Worm (Caenorhabditis elegans) whole organism, late embryonic: ENCODE results near the gene F42C5.4.
A peak's percentile ranks its signal among the peaks of the same experiment; 100 is the strongest.

Experiments used
- C08G9.2 ChIP-seq: sonication (generic microtip); optimal IDR thresholded peaks from 2 replicates; lab custom pipeline; 2016; ENCODE audit warnings: mild to moderate bottlenecking, missing genetic modification characterization, moderate library complexity, missing compliant biosample characterization
- C38D4.7 ChIP-seq: fragments of 200-800 bp; sonication (Bioruptor generic); optimal IDR thresholded peaks from 2 replicates; lab custom pipeline; 2018; ENCODE audit warnings: mild to moderate bottlenecking, missing genetic modification characterization, moderate library complexity, missing compliant biosample characterization
- K02D7.2 ChIP-seq: sonication (generic microtip); optimal IDR thresholded peaks from 2 replicates; lab custom pipeline; 2017; ENCODE audit warnings: mild to moderate bottlenecking, missing genetic modification characterization, missing compliant biosample characterization
- K09A11.1 ChIP-seq: sonication (generic microtip); optimal IDR thresholded peaks from 2 replicates; lab custom pipeline; 2017; ENCODE audit warnings: antibody characterized with exemption, mild to moderate bottlenecking, missing genetic modification characterization, missing compliant biosample characterization; ENCODE audit not compliant: insufficient read depth
- T23F11.4 ChIP-seq: fragments of 200-800 bp; sonication (Bioruptor generic); optimal IDR thresholded peaks from 2 replicates; lab custom pipeline; 2018; ENCODE audit warnings: mild to moderate bottlenecking, missing genetic modification characterization, missing compliant biosample characterization
- ceh-14 ChIP-seq: sonication (generic microtip); optimal IDR thresholded peaks from 2 replicates; lab custom pipeline; 2016; ENCODE audit warnings: missing genotype, missing genetic modification characterization, missing compliant biosample characterization
- ceh-18 ChIP-seq: sonication (generic microtip); optimal IDR thresholded peaks from 2 replicates; lab custom pipeline; 2016; ENCODE audit warnings: missing genetic modification characterization, missing compliant biosample characterization
- ceh-19 ChIP-seq: fragments of 200-800 bp; sonication (Bioruptor generic); optimal IDR thresholded peaks from 2 replicates; lab custom pipeline; 2018; ENCODE audit warnings: mild to moderate bottlenecking, missing genetic modification characterization, missing compliant biosample characterization
- ceh-30 ChIP-seq: fragments of 150-350 bp; optimal IDR thresholded peaks from 2 replicates; lab custom pipeline; 2014; ENCODE audit warnings: missing biosample characterization, missing genetic modification characterization
- ceh-31 ChIP-seq: sonication (generic microtip); optimal IDR thresholded peaks from 2 replicates; lab custom pipeline; 2016; ENCODE audit warnings: missing genetic modification characterization, missing compliant biosample characterization
- ceh-34 ChIP-seq: sonication (generic microtip); optimal IDR thresholded peaks from 2 replicates; lab custom pipeline; 2016; ENCODE audit warnings: mild to moderate bottlenecking, missing genetic modification characterization, missing compliant biosample characterization
- che-1 ChIP-seq: sonication (generic microtip); optimal IDR thresholded peaks from 2 replicates; lab custom pipeline; 2016; ENCODE audit warnings: mild to moderate bottlenecking, missing genetic modification characterization, missing compliant biosample characterization
- elt-2 ChIP-seq: sonication (generic microtip); optimal IDR thresholded peaks from 2 replicates; lab custom pipeline; 2016; ENCODE audit warnings: missing genetic modification reagents, missing genetic modification characterization, missing compliant biosample characterization
- ets-4 ChIP-seq: sonication (generic microtip); optimal IDR thresholded peaks from 2 replicates; lab custom pipeline; 2016; ENCODE audit warnings: missing genetic modification characterization, missing compliant biosample characterization
- hlh-13 ChIP-seq: fragments of 200-800 bp; sonication (Bioruptor generic); optimal IDR thresholded peaks from 2 replicates; lab custom pipeline; 2018; ENCODE audit warnings: mild to moderate bottlenecking, missing genetic modification characterization, missing compliant biosample characterization
- hlh-6 ChIP-seq: sonication (generic microtip); optimal IDR thresholded peaks from 2 replicates; lab custom pipeline; 2016; ENCODE audit warnings: missing genotype, missing genetic modification characterization, missing compliant biosample characterization
- hlh-8 ChIP-seq: sonication (generic microtip); optimal IDR thresholded peaks from 2 replicates; lab custom pipeline; 2016; ENCODE audit warnings: missing genotype, missing genetic modification characterization, missing compliant biosample characterization
- lin-11 ChIP-seq: fragments of 200-800 bp; sonication (Bioruptor generic); optimal IDR thresholded peaks from 2 replicates; lab custom pipeline; 2018; ENCODE audit warnings: mild to moderate bottlenecking, missing genetic modification characterization, missing compliant biosample characterization
- madf-2 ChIP-seq: sonication (generic microtip); optimal IDR thresholded peaks from 2 replicates; lab custom pipeline; 2017; ENCODE audit warnings: missing genetic modification characterization, missing compliant biosample characterization
- nhr-11 ChIP-seq: fragments of 150-350 bp; optimal IDR thresholded peaks from 2 replicates; lab custom pipeline; 2014; ENCODE audit warnings: missing biosample characterization, missing genetic modification characterization
- nhr-232 ChIP-seq: sonication (generic microtip); optimal IDR thresholded peaks from 2 replicates; lab custom pipeline; 2016; ENCODE audit warnings: missing genetic modification characterization, missing compliant biosample characterization
- npax-4 ChIP-seq: sonication (generic microtip); optimal IDR thresholded peaks from 2 replicates; lab custom pipeline; 2016; ENCODE audit warnings: missing genetic modification characterization, missing compliant biosample characterization
- pag-3 ChIP-seq: sonication (generic microtip); optimal IDR thresholded peaks from 2 replicates; lab custom pipeline; 2016; ENCODE audit warnings: missing compliant biosample characterization, missing genetic modification characterization, borderline replicate concordance
- pat-9 ChIP-seq: fragments of 200-800 bp; sonication (Bioruptor generic); optimal IDR thresholded peaks from 2 replicates; lab custom pipeline; 2018; ENCODE audit warnings: mild to moderate bottlenecking, missing genetic modification characterization, moderate library complexity, missing compliant biosample characterization
- pax-1 ChIP-seq: fragments of 150-350 bp; optimal IDR thresholded peaks from 2 replicates; lab custom pipeline; 2014; ENCODE audit warnings: missing biosample characterization, missing genetic modification characterization
- pha-4 ChIP-seq: fragments of 150-350 bp; optimal IDR thresholded peaks from 2 replicates; lab custom pipeline; 2018; ENCODE audit warnings: missing biosample characterization, missing genetic modification reagents, missing genetic modification characterization
- ref-2 ChIP-seq: sonication (generic microtip); optimal IDR thresholded peaks from 2 replicates; lab custom pipeline; 2016; ENCODE audit warnings: missing genetic modification characterization, missing compliant biosample characterization
- sox-2 ChIP-seq: fragments of 200-800 bp; sonication (Bioruptor generic); IDR thresholded peaks from 2 replicates; pipeline ENCODE4 v1.3.6; 2022; ENCODE audit warnings: missing genetic modification reagents, missing genetic modification characterization, missing compliant biosample characterization
- sox-4 ChIP-seq: sonication (generic microtip); optimal IDR thresholded peaks from 2 replicates; lab custom pipeline; 2017; ENCODE audit warnings: mild to moderate bottlenecking, missing genetic modification characterization, inconsistent platforms, missing compliant biosample characterization
- tbx-2 ChIP-seq: sonication (generic microtip); optimal IDR thresholded peaks from 2 replicates; lab custom pipeline; 2016; ENCODE audit warnings: missing genetic modification characterization, missing compliant biosample characterization
- tbx-7 ChIP-seq: sonication (generic microtip); optimal IDR thresholded peaks from 2 replicates; lab custom pipeline; 2016; ENCODE audit warnings: missing genotype, missing genetic modification characterization, missing compliant biosample characterization
- ttx-3 ChIP-seq: sonication (generic microtip); optimal IDR thresholded peaks from 2 replicates; lab custom pipeline; 2016; ENCODE audit warnings: missing genetic modification reagents, missing genetic modification characterization, missing compliant biosample characterization
- unc-42 ChIP-seq: sonication (generic microtip); optimal IDR thresholded peaks from 2 replicates; lab custom pipeline; 2016; ENCODE audit warnings: missing genotype, missing genetic modification characterization, missing compliant biosample characterization
- unc-55 ChIP-seq: sonication (generic microtip); optimal IDR thresholded peaks from 2 replicates; lab custom pipeline; 2017; ENCODE audit warnings: missing biosample characterization, missing genetic modification reagents, missing genetic modification characterization
- unc-86 ChIP-seq: sonication (generic microtip); optimal IDR thresholded peaks from 2 replicates; lab custom pipeline; 2016; ENCODE audit warnings: missing genetic modification characterization, missing compliant biosample characterization
- zip-5 ChIP-seq: sonication (generic microtip); optimal IDR thresholded peaks from 2 replicates; lab custom pipeline; 2016; ENCODE audit warnings: missing genetic modification characterization, missing compliant biosample characterization

Gene F42C5.4

DNA sequence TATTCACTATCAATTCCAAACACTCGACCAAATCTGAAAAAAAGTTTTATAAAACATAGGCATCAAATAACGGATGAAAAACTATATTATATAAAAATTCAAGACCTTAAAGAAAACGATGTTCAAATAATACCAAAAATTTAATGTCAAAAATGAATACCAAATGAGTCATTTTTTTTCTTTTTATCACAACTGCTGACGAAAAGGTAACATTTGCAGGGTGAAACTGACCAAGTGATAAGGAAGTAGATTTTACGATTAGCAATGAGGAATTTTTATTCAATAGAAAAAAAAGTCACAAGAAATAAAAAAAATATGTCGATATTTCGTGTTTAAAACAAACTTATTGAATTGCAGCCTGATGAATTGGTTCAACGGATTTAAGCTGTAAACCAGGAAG lies 6.1 kb downstream of the F42C5.4 start, which contains the start of gene C06E4.8:
TSS of gene C06E4.8 (minus strand) at position 37 of the 400 bp plus-strand sequence.
- no peak for TF ChIP-seq ceh-30
- TF ChIP-seq tbx-7 (tag; lab: Kevin White, UChicago): no peak
- TF ChIP-seq nhr-11 (tag; lab: Kevin White, UChicago): no peak
- no peak for TF ChIP-seq hlh-13 (GFP tag; lab: Kevin White, UChicago)
- TF ChIP-seq elt-2: no peak
- TF ChIP-seq unc-86: no peak
- TF ChIP-seq ttx-3: no peak
- no peak for TF ChIP-seq pha-4 (tag; lab: Kevin White, UChicago)
- TF ChIP-seq lin-11: no peak
- no peak for TF ChIP-seq che-1
- no peak for TF ChIP-seq T23F11.4 (GFP tag; lab: Kevin White, UChicago)
- TF ChIP-seq hlh-6: no peak
- no peak for TF ChIP-seq pax-1 (tag; lab: Kevin White, UChicago)
- TF ChIP-seq ceh-19: no peak
- TF ChIP-seq sox-4 (tag; lab: Kevin White, UChicago): no peak
- TF ChIP-seq pag-3 (tag; lab: Kevin White, UChicago): no peak
- no peak for TF ChIP-seq hlh-8 (tag; lab: Kevin White, UChicago)
- TF ChIP-seq ets-4: no peak

ce11 chrIV:7282957-7283356 lies 9.0 kb downstream of the F42C5.4 start, which contains the start of gene C06E4.1:
C06E4.1 (plus strand) TSS chrIV:7283257.
- no peak for TF ChIP-seq unc-86
- TF ChIP-seq npax-4 (tag; lab: Kevin White, UChicago): no peak
- no peak for TF ChIP-seq zip-5 (tag; lab: Kevin White, UChicago)
- no peak for TF ChIP-seq ceh-14 (tag; lab: Kevin White, UChicago)
- TF ChIP-seq, all 69 proteins: peak for 0

ce11 chrIV:7276661-7277060 lies 15.3 kb downstream of the F42C5.4 start, which contains the start of gene C06E4.2:
C06E4.2 (plus strand) TSS chrIV:7276961.
- no peak for TF ChIP-seq T23F11.4 (GFP tag; lab: Kevin White, UChicago)
- TF ChIP-seq ceh-34 (tag; lab: Kevin White, UChicago): no peak
- no peak for TF ChIP-seq nhr-232
- TF ChIP-seq sox-4 (tag; lab: Kevin White, UChicago): no peak
- no peak for TF ChIP-seq K02D7.2
- no peak for TF ChIP-seq ceh-30
- TF ChIP-seq C38D4.7: no peak
- no peak for TF ChIP-seq hlh-6
- no peak for TF ChIP-seq ceh-31 (tag; lab: Kevin White, UChicago)
- TF ChIP-seq tbx-2 (tag; lab: Kevin White, UChicago): no peak
- TF ChIP-seq pat-9 (tag; lab: Kevin White, UChicago): no peak
- TF ChIP-seq, all 69 proteins: peak for 0

DNA sequence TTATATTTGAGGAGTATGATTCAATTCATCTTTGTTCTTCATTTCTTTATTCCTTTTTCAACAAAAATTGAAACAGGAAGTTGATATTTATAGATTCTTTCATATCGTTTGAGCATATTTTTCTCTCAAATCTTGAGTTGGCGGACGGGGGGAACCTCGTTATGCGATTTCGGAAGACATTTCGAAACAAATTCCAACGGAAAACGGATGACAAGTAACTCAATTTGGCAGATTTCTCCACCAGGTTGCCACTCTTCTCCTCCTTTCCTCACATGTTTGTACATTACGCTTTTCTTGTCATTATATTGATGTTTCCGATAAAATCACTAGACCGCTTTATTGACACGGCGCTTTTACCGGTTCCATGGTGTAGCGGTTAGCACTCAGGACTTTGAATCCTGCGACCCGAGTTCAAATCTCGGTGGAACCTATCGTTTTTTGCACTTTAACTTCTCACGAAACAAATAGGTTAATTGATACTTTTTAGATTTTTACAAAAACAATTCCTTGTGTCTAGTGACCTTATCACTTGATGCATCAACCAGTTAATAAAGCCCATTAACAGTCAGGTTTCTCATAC lies 16.9 kb downstream of the F42C5.4 start:
- TF ChIP-seq hlh-13 (GFP tag; lab: Kevin White, UChicago) (no peak), unc-42 (peak; percentile 57)

DNA sequence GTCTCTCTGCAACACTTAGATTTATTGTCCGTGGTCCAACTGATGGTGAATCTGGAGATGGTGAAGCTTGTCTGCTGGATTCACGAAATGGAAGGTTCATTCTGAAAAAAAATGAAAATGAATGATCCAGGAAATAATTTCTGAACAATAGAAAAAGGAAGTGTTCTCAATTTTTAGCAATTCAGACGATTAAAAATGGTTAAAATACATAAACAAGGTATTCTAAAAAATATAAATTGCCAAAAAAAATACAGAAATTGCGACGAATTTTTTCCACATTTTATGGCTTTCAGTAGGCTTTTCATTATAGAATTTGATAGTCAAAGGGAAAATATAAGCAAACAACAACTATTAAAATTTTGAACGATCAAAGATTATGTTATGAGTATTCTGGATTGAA lies 28.8 kb downstream of the F42C5.4 start, which contains the start of gene glb-2:
TSS of gene glb-2 (minus strand) at position 101 of the 400 bp plus-strand sequence.
- TF ChIP-seq che-1 (no peak), C08G9.2 (tag; lab: Kevin White, UChicago) (no peak), tbx-2 (tag; lab: Kevin White, UChicago) (no peak), sox-2 (GFP tag; lab: Robert Waterston, UW) (no peak), ceh-31 (tag; lab: Kevin White, UChicago) (no peak), ceh-18 (no peak)

DNA sequence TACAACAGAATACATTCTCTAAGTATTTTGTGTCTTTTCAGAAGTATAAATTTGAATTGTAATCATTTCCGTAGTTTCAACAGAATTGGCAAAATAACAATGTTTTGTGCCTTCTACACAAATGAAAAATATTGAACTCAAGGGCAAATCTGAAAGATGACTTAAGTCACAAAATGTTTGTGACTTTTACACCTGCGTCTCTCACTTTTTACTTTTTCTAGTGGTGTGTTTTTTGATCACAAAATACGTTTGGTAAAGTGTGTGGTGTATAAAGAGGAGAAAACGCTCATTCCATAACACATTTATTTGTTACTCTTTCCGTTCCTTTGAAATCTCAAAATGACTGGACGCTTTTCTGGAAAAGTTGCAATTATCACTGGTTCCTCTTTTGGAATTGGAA lies 31.3 kb downstream of the F42C5.4 start, which contains the start of gene C06E4.3:
TSS of gene C06E4.3 (plus strand) at position 289 of the 400 bp plus-strand sequence.
- TF ChIP-seq C38D4.7 (no peak), K09A11.1 (tag; lab: Kevin White, UChicago) (no peak), unc-55 (GFP tag; lab: Kevin White, UChicago) (no peak), ref-2 (tag; lab: Kevin White, UChicago) (no peak), madf-2 (tag; lab: Kevin White, UChicago) (no peak)
